Fruit fly (Drosophila melanogaster) whole organism, prepupa: Measurements from ENCODE around the gene PolD2.

ENCODE experiments used
- CG11294 ChIP-seq: fragments of 200-800 bp; sonication (Bioruptor generic); IDR thresholded peaks from 2 replicates; pipeline ENCODE4 v1.3.6; 2022; ENCODE audit warnings: missing biosample characterization, missing genetic modification characterization
- CG15336 ChIP-seq: fragments of 200-800 bp; sonication (Bioruptor generic); IDR thresholded peaks from 2 replicates; pipeline ENCODE4 v1.3.6; 2022; ENCODE audit warnings: missing biosample characterization, missing genetic modification characterization
- CG7368 ChIP-seq: fragments of 200-800 bp; sonication (Bioruptor generic); optimal IDR thresholded peaks from 3 replicates; lab custom pipeline; 2016; ENCODE audit warnings: missing biosample characterization, missing genetic modification characterization
- CG8319 ChIP-seq: fragments of 200-800 bp; sonication (Bioruptor generic); optimal IDR thresholded peaks from 3 replicates; lab custom pipeline; 2016; ENCODE audit warnings: missing biosample characterization, missing genetic modification characterization
- Eip78C ChIP-seq: fragments of 200-800 bp; sonication (Bioruptor generic); peaks from one replicate; lab custom pipeline; 2016; ENCODE audit warnings: missing biosample characterization, missing genetic modification characterization
- Hr39 ChIP-seq: fragments of 200-800 bp; sonication (Bioruptor generic); optimal IDR thresholded peaks from 2 replicates; lab custom pipeline; 2016; ENCODE audit warnings: missing biosample characterization, missing genetic modification characterization
- achi ChIP-seq: fragments of 200-800 bp; sonication (Bioruptor generic); optimal IDR thresholded peaks from 3 replicates; lab custom pipeline; 2016; ENCODE audit warnings: missing biosample characterization, missing genetic modification characterization
- dsx ChIP-seq: fragments of 200-800 bp; optimal IDR thresholded peaks from 3 replicates; lab custom pipeline; 2019; ENCODE audit warnings: missing biosample characterization, mild to moderate bottlenecking, missing genetic modification characterization, moderate library complexity; ENCODE audit not compliant: poor library complexity, severe bottlenecking

DNA sequence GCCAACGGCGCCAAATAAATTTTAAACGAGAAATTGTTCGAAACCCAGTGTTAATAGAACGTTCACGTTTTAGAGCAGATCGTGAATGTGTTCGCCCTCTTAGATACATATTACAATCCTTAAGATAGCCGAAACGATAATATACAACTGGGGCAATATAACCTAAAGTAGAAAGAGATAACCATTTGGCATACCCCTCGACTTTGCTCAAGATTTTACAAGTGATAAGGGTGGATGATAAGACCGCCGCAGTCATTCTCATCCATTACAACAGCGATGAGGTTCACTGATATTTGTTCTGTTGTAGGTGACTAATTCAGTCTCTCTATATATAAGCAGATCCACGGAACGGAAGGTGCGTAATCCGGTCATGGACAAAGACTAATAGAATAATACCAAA lies 48.7 kb upstream of the PolD2 start:
- TF ChIP-seq CG15336 (no peak), dsx (GFP tag; lab: Kevin White, UChicago) (no peak), Eip78C (GFP tag; lab: Kevin White, UChicago) (no peak), CG8319 (GFP tag; lab: Kevin White, UChicago) (no peak), Hr39 (GFP tag; lab: Kevin White, UChicago) (no peak), CG11294 (no peak), achi (no peak), CG7368 (GFP tag; lab: Kevin White, UChicago) (no peak)
